Worm (Caenorhabditis elegans): Measurements from ENCODE around the gene srlf-13.

The srlf-13 gene

ce11 chrIV:10918877-10919560 lies 22.6 kb upstream of the srlf-13 start (continued):
- TF ChIP-seq nhr-23 (tag; optimal IDR thresholded peaks at IDR 0.05) = no peak
- TF ChIP-seq unc-55 (GFP tag; optimal IDR thresholded peaks at IDR 0.05) = peak; percentile 82
- TF ChIP-seq ceh-16 (tag; optimal IDR thresholded peaks at IDR 0.05) = peak; percentile 45
- TF ChIP-seq dmd-4 (tag; optimal IDR thresholded peaks at IDR 0.05) = no peak
- TF ChIP-seq unc-62 (GFP tag; optimal IDR thresholded peaks at IDR 0.05) = no peak

ce11 chrIV:10916134-10916533 lies 19.7 kb upstream of the srlf-13 start:
- TF ChIP-seq F13H6.1 (tag; optimal IDR thresholded peaks at IDR 0.05) (no peak), mdl-1 (tag; optimal IDR thresholded peaks at IDR 0.05) (no peak), elt-3 (tag; optimal IDR thresholded peaks at IDR 0.05) (no peak), mbf-1 (tag; optimal IDR thresholded peaks at IDR 0.05) (no peak), unc-39 (tag; optimal IDR thresholded peaks at IDR 0.05) (no peak), lin-11 (tag; optimal IDR thresholded peaks at IDR 0.05) (no peak), nhr-12 (tag; optimal IDR thresholded peaks at IDR 0.05) (no peak), mab-5 (tag; optimal IDR thresholded peaks at IDR 0.05) (no peak), ceh-16 (tag; optimal IDR thresholded peaks at IDR 0.05) (peak; percentile 69), sma-9 (GFP tag; optimal IDR thresholded peaks at IDR 0.05) (no peak), sma-9 (tag; optimal IDR thresholded peaks at IDR 0.05) (no peak), elt-1 (tag; optimal IDR thresholded peaks at IDR 0.05) (peak; percentile 49), blmp-1 (tag; optimal IDR thresholded peaks at IDR 0.05; ENCODE audit: insufficient read depth) (no peak), nhr-11 (tag; optimal IDR thresholded peaks at IDR 0.05) (no peak), gmeb-1 (tag; optimal IDR thresholded peaks at IDR 0.05) (no peak), ama-1 (optimal IDR thresholded peaks at IDR 0.05) (no peak), unc-55 (GFP tag; optimal IDR thresholded peaks at IDR 0.05) (no peak), nhr-6 (tag; optimal IDR thresholded peaks at IDR 0.05) (no peak)

- no peak for TF ChIP-seq mab-5 (tag; optimal IDR thresholded peaks at IDR 0.05)
- TF ChIP-seq nhr-10 (tag; optimal IDR thresholded peaks at IDR 0.05) = no peak
Observed at ce11 chrIV:10915388-10915787, 19.0 kb upstream of the srlf-13 start, which contains the start of gene ZK593.3. Gene ZK593.3, plus strand, starts transcription at chrIV:10915688.

DNA sequence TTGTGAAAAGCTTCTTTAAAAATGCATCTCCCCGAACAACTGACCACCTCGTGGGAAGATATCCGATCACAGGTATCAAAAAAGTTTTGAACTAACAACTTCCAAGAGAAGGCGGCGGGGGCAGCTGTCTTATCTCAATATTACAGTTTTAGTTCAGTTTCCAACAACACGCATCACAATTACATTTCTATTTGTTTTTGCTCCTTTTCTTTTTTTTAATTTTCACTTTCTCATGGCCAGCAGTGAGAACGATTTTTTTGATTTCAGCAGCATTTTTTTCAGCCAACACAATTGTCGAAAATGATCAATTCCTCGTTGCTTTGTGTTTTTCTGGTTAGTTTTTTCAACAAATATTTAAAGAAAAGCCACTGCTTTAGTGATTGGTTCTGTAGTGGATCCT lies 16.7 kb upstream of the srlf-13 start, which contains the start of gene ZK593.2:
ZK593.2 (plus strand) TSS at position 301 of the 400 bp plus-strand sequence.
- no peak for TF ChIP-seq R02D3.7 (tag; optimal IDR thresholded peaks at IDR 0.05)
- no peak for TF ChIP-seq sma-3 (GFP tag; optimal IDR thresholded peaks at IDR 0.05)
- TF ChIP-seq nhr-6 (tag; optimal IDR thresholded peaks at IDR 0.05) = no peak
- TF ChIP-seq aly-2 (tag; optimal IDR thresholded peaks at IDR 0.05) = no peak
- no peak for TF ChIP-seq C34F6.9 (tag; optimal IDR thresholded peaks at IDR 0.05)
- TF ChIP-seq blmp-1 (tag; optimal IDR thresholded peaks at IDR 0.05; ENCODE audit: insufficient read depth) = no peak

- TF ChIP-seq sma-3 (GFP tag; optimal IDR thresholded peaks at IDR 0.05) = peak; percentile 48
- no peak for TF ChIP-seq R02D3.7 (tag; optimal IDR thresholded peaks at IDR 0.05)
- no peak for TF ChIP-seq alr-1 (tag; optimal IDR thresholded peaks at IDR 0.05)
- TF ChIP-seq lin-13 (GFP tag; optimal IDR thresholded peaks at IDR 0.05) = no peak
- peak; percentile 45 for TF ChIP-seq nhr-129 (tag; optimal IDR thresholded peaks at IDR 0.05)
- TF ChIP-seq sma-9 (GFP tag; optimal IDR thresholded peaks at IDR 0.05) = peak; percentile 78
- TF ChIP-seq sma-9 (tag; optimal IDR thresholded peaks at IDR 0.05) = no peak
- peak; percentile 64 for TF ChIP-seq crh-2 (tag; optimal IDR thresholded peaks at IDR 0.05)
- TF ChIP-seq fos-1 (tag; optimal IDR thresholded peaks at IDR 0.05) = peak; percentile 70
- no peak for TF ChIP-seq nhr-6 (tag; optimal IDR thresholded peaks at IDR 0.05)
Observed at ce11 chrIV:10909708-10910107, 13.3 kb upstream of the srlf-13 start, which contains the start of gene pyk-2. Gene pyk-2, plus strand, starts transcription at chrIV:10909913.

ce11 chrIV:10909206-10909605 lies 12.8 kb upstream of the srlf-13 start, which contains the start of gene ZK596.2:
Gene ZK596.2, minus strand, starts transcription at chrIV:10909306.
- TF ChIP-seq elt-3 (tag; optimal IDR thresholded peaks at IDR 0.05) (no peak), unc-62 (GFP tag; optimal IDR thresholded peaks at IDR 0.05) (no peak), sma-9 (GFP tag; optimal IDR thresholded peaks at IDR 0.05) (no peak), sma-9 (tag; optimal IDR thresholded peaks at IDR 0.05) (no peak), lin-39 (tag; optimal IDR thresholded peaks at IDR 0.05) (no peak), ceh-16 (tag; optimal IDR thresholded peaks at IDR 0.05) (no peak), mdl-1 (tag; optimal IDR thresholded peaks at IDR 0.05) (no peak), nhr-21 (tag; optimal IDR thresholded peaks at IDR 0.05) (no peak), ceh-82 (tag; optimal IDR thresholded peaks at IDR 0.05) (no peak), nhr-77 (tag; optimal IDR thresholded peaks at IDR 0.05) (no peak)
